Worm (Caenorhabditis elegans): ENCODE results near the gene nlp-47.
"Not testable (repeated sequence)": the region's sequence is repeated elsewhere in the genome, so short reads cannot be mapped to it uniquely, and the experiment has no call there.

The nlp-47 gene

DNA sequence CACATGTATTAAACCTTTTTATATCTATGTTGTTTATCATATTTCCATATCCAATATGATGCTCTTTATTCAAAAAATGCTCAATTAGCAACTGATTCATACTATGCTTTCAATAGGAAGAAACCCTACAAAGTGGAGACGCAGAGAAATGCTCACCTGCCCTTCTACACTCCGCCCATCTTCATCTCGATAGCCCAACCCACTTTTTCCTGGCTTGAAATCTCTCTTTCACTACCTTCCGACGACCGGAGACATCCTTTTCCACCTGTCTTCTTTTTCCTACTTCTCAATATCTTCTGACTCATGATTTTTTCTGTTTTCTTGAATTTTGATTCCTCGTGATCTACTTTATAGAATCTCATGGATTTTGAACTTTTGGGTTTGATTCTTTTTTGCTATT is 1.7 kb upstream of the nlp-47 start:
- TF ChIP-seq madf-2 (tag; optimal IDR thresholded peaks at IDR 0.05): no peak
- TF ChIP-seq gmeb-2 (tag; optimal IDR thresholded peaks at IDR 0.05): no peak
- TF ChIP-seq ets-4 (tag; optimal IDR thresholded peaks at IDR 0.05): no peak
- TF ChIP-seq unc-55 (GFP tag; optimal IDR thresholded peaks at IDR 0.05): no peak
- TF ChIP-seq elt-2 (tag; optimal IDR thresholded peaks at IDR 0.05): no peak
- TF ChIP-seq lim-6 (tag; optimal IDR thresholded peaks at IDR 0.05): no peak
- no peak for TF ChIP-seq pqm-1 (tag; optimal IDR thresholded peaks at IDR 0.05)
- no peak for TF ChIP-seq fkh-10 (GFP tag; optimal IDR thresholded peaks at IDR 0.05)
- TF ChIP-seq hlh-15 (tag; optimal IDR thresholded peaks at IDR 0.05): no peak
- TF ChIP-seq ttx-3 (tag; optimal IDR thresholded peaks at IDR 0.05): no peak
- no peak for TF ChIP-seq T23F11.4 (GFP tag; optimal IDR thresholded peaks at IDR 0.05)
- TF ChIP-seq ceh-9 (tag; optimal IDR thresholded peaks at IDR 0.05): no peak
- no peak for TF ChIP-seq ceh-22 (tag; optimal IDR thresholded peaks at IDR 0.05)
- TF ChIP-seq C38D4.7 (GFP tag; optimal IDR thresholded peaks at IDR 0.05): no peak
- no peak for TF ChIP-seq Y22D7AL.16 (tag; optimal IDR thresholded peaks at IDR 0.05)
- TF ChIP-seq K09A11.1 (tag; optimal IDR thresholded peaks at IDR 0.05; ENCODE audit: insufficient read depth): no peak
- no peak for TF ChIP-seq fax-1 (tag; optimal IDR thresholded peaks at IDR 0.05)

DNA sequence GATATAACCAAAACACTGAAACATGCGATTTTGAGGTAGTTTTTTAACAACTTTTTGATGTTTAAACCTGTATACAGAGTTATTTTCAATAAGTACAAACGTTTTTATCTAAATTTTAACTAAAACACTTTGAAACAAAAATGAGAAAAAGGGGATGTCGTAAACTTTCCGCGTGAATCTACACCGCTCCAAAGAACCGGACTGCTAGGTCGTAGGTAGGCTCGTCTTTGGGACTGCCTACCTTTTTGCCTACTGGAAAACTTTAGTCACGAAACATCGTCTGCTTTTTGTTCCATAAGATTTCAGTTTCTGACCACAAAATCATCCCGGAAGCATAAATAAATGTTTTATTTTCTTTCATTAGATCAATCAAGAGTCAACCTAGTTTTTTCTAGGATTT is 560 bp downstream of the nlp-47 start:
- no peak for TF ChIP-seq sdc-2 (tag; optimal IDR thresholded peaks at IDR 0.05)
- no peak for TF ChIP-seq tbx-7 (tag; optimal IDR thresholded peaks at IDR 0.05)
- TF ChIP-seq ceh-9 (tag; optimal IDR thresholded peaks at IDR 0.05): no peak

DNA sequence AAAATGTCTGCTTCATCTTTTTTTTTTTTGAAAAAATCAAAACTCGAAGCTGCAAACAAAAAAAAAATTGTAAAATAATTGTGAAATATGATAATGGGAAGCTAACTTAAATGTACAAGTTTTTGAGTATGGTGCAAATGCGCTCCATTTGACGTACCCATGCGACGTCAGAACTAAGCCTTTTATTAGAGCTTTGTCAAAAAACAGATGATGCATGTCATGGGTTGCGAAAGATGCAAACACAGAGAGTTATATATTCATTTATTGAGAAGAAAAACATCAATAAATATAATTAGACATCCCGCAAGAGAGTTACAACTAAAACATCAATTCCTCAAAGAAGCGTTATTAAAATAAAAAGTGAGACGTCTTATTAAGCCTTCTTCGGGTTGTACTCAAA is 3.8 kb downstream of the nlp-47 start:
- TF ChIP-seq hlh-8 (tag; optimal IDR thresholded peaks at IDR 0.05): no peak
- TF ChIP-seq nfya-1 (tag; optimal IDR thresholded peaks at IDR 0.05): no peak

DNA sequence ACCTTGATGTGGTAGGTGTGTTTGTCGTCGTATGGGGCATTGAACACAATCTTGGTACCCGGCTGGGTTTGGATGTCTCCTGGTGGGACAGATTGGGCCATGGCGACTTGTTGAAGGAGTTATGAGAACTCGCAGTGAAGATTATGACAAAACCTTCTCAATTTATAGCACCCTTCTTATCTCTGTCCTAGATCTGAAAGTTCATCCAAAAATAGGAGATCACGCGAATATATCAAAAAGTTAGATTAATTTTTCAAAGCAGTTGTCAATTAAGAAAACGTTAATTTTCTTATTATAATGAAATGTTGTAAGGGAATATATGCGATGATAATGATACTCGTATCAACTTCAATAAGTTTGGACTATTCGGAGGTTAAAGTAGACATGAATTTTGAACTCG is 4.6 kb downstream of the nlp-47 start, which contains the start of gene msp-51:
Gene msp-51 (minus strand): TSS at position 101 of the 400 bp plus-strand sequence.
- not testable (repeated sequence) for TF ChIP-seq T23F11.4 (GFP tag; optimal IDR thresholded peaks at IDR 0.05); ceh-18 (tag; optimal IDR thresholded peaks at IDR 0.05); lin-11 (tag; optimal IDR thresholded peaks at IDR 0.05)

DNA sequence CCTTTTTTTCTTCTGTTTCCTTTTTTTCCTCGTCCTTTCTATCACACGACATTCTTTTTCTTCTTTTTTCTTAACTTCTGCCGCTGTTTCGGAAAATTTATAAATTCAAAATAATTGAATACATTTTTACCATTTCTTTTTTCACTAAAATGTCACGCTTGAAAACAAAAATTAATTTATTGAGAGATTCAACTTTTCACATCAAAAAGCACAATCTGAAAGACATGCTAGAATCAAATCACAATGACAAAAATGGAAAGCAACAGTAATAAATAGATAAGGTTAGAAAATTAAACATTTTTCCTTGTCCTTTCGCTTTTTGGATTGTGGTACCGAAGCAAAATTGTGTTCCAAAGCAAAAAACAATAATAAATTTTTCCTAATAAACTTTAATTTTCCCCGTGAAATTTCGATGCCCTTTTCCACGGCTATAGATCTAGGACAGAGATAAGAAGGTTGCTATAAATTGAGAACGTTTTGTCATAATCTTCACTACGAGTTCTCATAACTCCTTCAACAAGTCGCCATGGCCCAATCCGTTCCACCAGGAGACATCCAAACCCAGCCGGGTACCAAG is 6.9 kb downstream of the nlp-47 start, which contains the start of the genes ZK354.6 and msp-113:
Gene ZK354.6 (minus strand): TSS at position 101 of the 577 bp plus-strand sequence.
Gene msp-113 (plus strand): TSS at position 527 of the 577 bp plus-strand sequence.
- no peak for TF ChIP-seq lim-6 (tag; optimal IDR thresholded peaks at IDR 0.05)
- TF ChIP-seq hlh-15 (tag; optimal IDR thresholded peaks at IDR 0.05): no peak
- TF ChIP-seq ztf-16 (tag; optimal IDR thresholded peaks at IDR 0.05): no peak
- TF ChIP-seq syd-9 (tag; optimal IDR thresholded peaks at IDR 0.05): no peak
- TF ChIP-seq lin-11 (tag; optimal IDR thresholded peaks at IDR 0.05): no peak

DNA sequence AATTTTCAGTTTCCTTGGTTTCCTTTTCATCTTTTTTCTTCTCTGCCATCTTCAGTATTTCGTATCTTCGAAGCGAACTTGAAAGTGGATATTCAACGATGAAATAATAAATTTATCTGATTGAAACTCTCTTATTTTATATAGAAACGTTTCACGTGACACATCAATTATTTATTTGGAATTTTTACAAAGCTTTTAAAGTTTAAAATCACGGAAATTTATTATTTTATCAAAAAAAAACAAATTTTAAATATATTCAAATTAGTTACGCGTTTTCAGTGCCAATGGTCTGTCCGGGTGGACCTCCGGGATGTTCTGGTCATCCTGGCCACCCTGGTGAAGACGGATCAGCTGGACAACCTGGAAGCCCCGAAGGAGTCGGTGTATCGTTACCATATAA is 12.4 kb downstream of the nlp-47 start, which contains the start of gene ZK354.7:
Gene ZK354.7 (minus strand): TSS at position 101 of the 400 bp plus-strand sequence.
- TF ChIP-seq elt-2 (tag; optimal IDR thresholded peaks at IDR 0.05) (no peak), che-1 (tag; optimal IDR thresholded peaks at IDR 0.05) (no peak), sox-2 (GFP tag; IDR thresholded peaks at IDR 0.05) (no peak), mec-3 (tag; optimal IDR thresholded peaks at IDR 0.05; ENCODE audit: borderline replicate concordance) (no peak), lin-11 (tag; optimal IDR thresholded peaks at IDR 0.05) (no peak), npax-4 (tag; optimal IDR thresholded peaks at IDR 0.05) (no peak), pat-9 (tag; optimal IDR thresholded peaks at IDR 0.05) (no peak), odd-2 (tag; optimal IDR thresholded peaks at IDR 0.05) (no peak), C38D4.7 (GFP tag; optimal IDR thresholded peaks at IDR 0.05) (no peak), ceh-19 (GFP tag; optimal IDR thresholded peaks at IDR 0.05) (no peak), rnt-1 (tag; optimal IDR thresholded peaks at IDR 0.05) (no peak), pros-1 (tag; optimal IDR thresholded peaks at IDR 0.05) (no peak), gmeb-2 (tag; optimal IDR thresholded peaks at IDR 0.05) (no peak)
